Fruit fly (Drosophila melanogaster) whole organism, embryonic: ENCODE results near the gene CG43679.
A peak's percentile ranks its signal among the peaks of the same experiment; 100 is the strongest.

Experiments used
- Ada2b ChIP-seq: fragments of 200-800 bp; sonication (Bioruptor generic); IDR thresholded peaks from 2 replicates; pipeline ENCODE4 v1.3.6; 2022; ENCODE audit warnings: missing biosample characterization, missing genetic modification characterization
- Bteb2 ChIP-seq: fragments of 200-800 bp; sonication (Bioruptor generic); optimal IDR thresholded peaks from 2 replicates; lab custom pipeline; 2016; ENCODE audit warnings: missing biosample characterization, missing genetic modification characterization
- CG10462 ChIP-seq: fragments of 200-800 bp; sonication (Bioruptor generic); optimal IDR thresholded peaks from 2 replicates; lab custom pipeline; 2016; ENCODE audit warnings: missing biosample characterization, missing genetic modification characterization
- CG11695 ChIP-seq: fragments of 200-800 bp; sonication (Bioruptor generic); IDR thresholded peaks from 3 replicates; pipeline ENCODE4 v1.3.6; 2022; ENCODE audit warnings: missing biosample characterization, missing genetic modification characterization
- CG12769 ChIP-seq: fragments of 200-800 bp; sonication (Bioruptor generic); optimal IDR thresholded peaks from 2 replicates; lab custom pipeline; 2019; ENCODE audit warnings: missing biosample characterization, mild to moderate bottlenecking, missing genetic modification characterization, moderate library complexity
- CG12942 ChIP-seq: fragments of 200-800 bp; sonication (Bioruptor generic); optimal IDR thresholded peaks from 3 replicates; lab custom pipeline; 2016; ENCODE audit warnings: missing biosample characterization, missing genetic modification characterization
- CG14014 ChIP-seq: fragments of 200-800 bp; sonication (Bioruptor generic); IDR thresholded peaks from 2 replicates; pipeline ENCODE4 v1.3.6; 2022; ENCODE audit warnings: missing biosample characterization, missing genetic modification characterization
- CG1647 ChIP-seq: fragments of 200-800 bp; sonication (Bioruptor generic); optimal IDR thresholded peaks from 3 replicates; lab custom pipeline; 2016; ENCODE audit warnings: missing biosample characterization, missing genetic modification characterization
- CG1792 ChIP-seq: fragments of 200-800 bp; sonication (Bioruptor generic); optimal IDR thresholded peaks from 2 replicates; lab custom pipeline; 2016; ENCODE audit warnings: missing biosample characterization, missing genetic modification characterization
- CG1832 ChIP-seq: fragments of 200-800 bp; sonication (Bioruptor generic); optimal IDR thresholded peaks from 2 replicates; lab custom pipeline; 2017; ENCODE audit warnings: missing biosample characterization, mild to moderate bottlenecking, missing genetic modification characterization, inconsistent platforms
- CG2199 ChIP-seq: fragments of 200-800 bp; sonication (Bioruptor generic); IDR thresholded peaks from 3 replicates; pipeline ENCODE4 v1.3.6; 2022; ENCODE audit warnings: missing biosample characterization, missing genetic modification characterization
- CG2875 ChIP-seq: fragments of 200-800 bp; sonication (Bioruptor generic); optimal IDR thresholded peaks from 2 replicates; lab custom pipeline; 2017; ENCODE audit warnings: missing biosample characterization, mild to moderate bottlenecking, missing genetic modification characterization, missing genetic modification reagents
- CG34422 ChIP-seq: fragments of 200-800 bp; sonication (Bioruptor generic); IDR thresholded peaks from 3 replicates; pipeline ENCODE4 v1.3.6; 2022; ENCODE audit warnings: missing biosample characterization, missing genetic modification characterization
- CG3726 ChIP-seq: fragments of 200-800 bp; sonication (Bioruptor generic); IDR thresholded peaks from 3 replicates; pipeline ENCODE4, ENCODE4 v1.3.6; 2022; ENCODE audit warnings: missing biosample characterization, missing genetic modification characterization
- CG6654 ChIP-seq: fragments of 200-800 bp; sonication (Bioruptor generic); optimal IDR thresholded peaks from 2 replicates; lab custom pipeline; 2017; ENCODE audit warnings: missing biosample characterization, mild to moderate bottlenecking, missing genetic modification characterization
- CG6765 ChIP-seq: fragments of 200-800 bp; sonication (Bioruptor generic); optimal IDR thresholded peaks from 3 replicates; lab custom pipeline; 2017; ENCODE audit warnings: missing biosample characterization, mild to moderate bottlenecking, missing genetic modification characterization
- CG6791 ChIP-seq: fragments of 200-800 bp; sonication (Bioruptor generic); IDR thresholded peaks from 3 replicates; pipeline ENCODE4 v1.3.6; 2022; ENCODE audit warnings: missing biosample characterization, missing genetic modification characterization; ENCODE audit not compliant: partially characterized antibody
- CG6813 ChIP-seq: fragments of 200-800 bp; sonication (Bioruptor generic); optimal IDR thresholded peaks from 2 replicates; lab custom pipeline; 2017; ENCODE audit warnings: missing biosample characterization, missing genetic modification characterization, mild to moderate bottlenecking, moderate library complexity, missing genetic modification reagents
- CG8281 ChIP-seq: fragments of 200-800 bp; sonication (Bioruptor generic); optimal IDR thresholded peaks from 2 replicates; lab custom pipeline; 2018; ENCODE audit warnings: missing biosample characterization, mild to moderate bottlenecking, missing genetic modification characterization, moderate library complexity
- Camta ChIP-seq: fragments of 200-800 bp; sonication (Bioruptor generic); optimal IDR thresholded peaks from 2 replicates; lab custom pipeline; 2016; ENCODE audit warnings: missing biosample characterization, missing genetic modification characterization
- Dbx ChIP-seq: fragments of 200-800 bp; sonication (Bioruptor generic); IDR thresholded peaks from 3 replicates; pipeline ENCODE4 v1.3.6; 2022; ENCODE audit warnings: missing biosample characterization, missing genetic modification characterization
- HmgZ ChIP-seq: fragments of 200-800 bp; sonication (Bioruptor generic); optimal IDR thresholded peaks from 2 replicates; lab custom pipeline; 2018; ENCODE audit warnings: missing biosample characterization, mild to moderate bottlenecking, missing genetic modification characterization
- Hmr ChIP-seq: fragments of 200-800 bp; sonication (Bioruptor generic); optimal IDR thresholded peaks from 3 replicates; lab custom pipeline; 2017; ENCODE audit warnings: mild to moderate bottlenecking, missing biosample characterization, missing genetic modification reagents, missing genetic modification characterization
- Hr3 ChIP-seq: fragments of 200-800 bp; sonication (Bioruptor generic); optimal IDR thresholded peaks from 3 replicates; lab custom pipeline; 2016; ENCODE audit warnings: missing biosample characterization, missing genetic modification characterization
- Hr78 ChIP-seq, 2 experiments: fragments of 200-800 bp in 1 of 2; fragments of >200 bp in 1 of 2; sonication (Bioruptor generic) in 1 of 2; optimal IDR thresholded peaks; 2 replicates each; lab custom pipeline; 2017 to 2019; ENCODE audit warnings: missing biosample characterization in 2 of 2, missing genetic modification characterization in 2 of 2, mild to moderate bottlenecking in 1 of 2, moderate library complexity in 1 of 2
- Sry-δ ChIP-seq: fragments of 200-800 bp; sonication (Bioruptor generic); optimal IDR thresholded peaks from 2 replicates; lab custom pipeline; 2016; ENCODE audit warnings: missing biosample characterization, missing genetic modification characterization
- Trl ChIP-seq, 3 experiments: fragments of >200 bp in 2 of 3; fragments of 200-800 bp in 1 of 3; sonication (Bioruptor generic) in 1 of 3; optimal IDR thresholded peaks; 2 replicates in 1 of 3; 3 replicates in 2 of 3; lab custom pipeline; 2016 to 2017; ENCODE audit warnings: missing biosample characterization in 1 of 3, missing genetic modification characterization in 1 of 3
- ac ChIP-seq: fragments of 200-800 bp; sonication (Bioruptor generic); optimal IDR thresholded peaks from 3 replicates; lab custom pipeline; 2017; ENCODE audit warnings: missing biosample characterization, mild to moderate bottlenecking, missing genetic modification characterization
- al ChIP-seq: fragments of 200-800 bp; sonication (Bioruptor generic); IDR thresholded peaks from 2 replicates; pipeline ENCODE4 v1.3.6; 2022; ENCODE audit warnings: missing biosample characterization, missing genetic modification characterization
- ase ChIP-seq: fragments of 200-800 bp; sonication (Bioruptor generic); IDR thresholded peaks from 3 replicates; pipeline ENCODE4 v1.3.6; 2022; ENCODE audit warnings: missing biosample characterization, missing genetic modification characterization
- bcd ChIP-seq: fragments of 200-800 bp; sonication (Bioruptor generic); optimal IDR thresholded peaks from 2 replicates; lab custom pipeline; 2017; ENCODE audit warnings: missing biosample characterization, mild to moderate bottlenecking, missing genetic modification characterization
- br ChIP-seq: fragments of >200 bp; optimal IDR thresholded peaks from 2 replicates; lab custom pipeline; 2017
- cg ChIP-seq: fragments of 200-800 bp; sonication (Bioruptor generic); optimal IDR thresholded peaks from 3 replicates; lab custom pipeline; 2019; ENCODE audit warnings: missing biosample characterization, mild to moderate bottlenecking, missing genetic modification characterization, moderate library complexity
- croc ChIP-seq: fragments of 200-800 bp; sonication (Bioruptor generic); conservative IDR thresholded peaks from 3 replicates; pipeline ENCODE4 v1.3.6; 2022; ENCODE audit warnings: missing biosample characterization, missing genetic modification characterization
- crol ChIP-seq: fragments of 200-800 bp; sonication (Bioruptor generic); IDR thresholded peaks from 2 replicates; pipeline ENCODE4 v1.3.6; 2022; ENCODE audit warnings: missing biosample characterization, missing genetic modification characterization
- dan ChIP-seq: fragments of 200-800 bp; sonication (Bioruptor generic); IDR thresholded peaks from 2 replicates; pipeline ENCODE4 v1.3.6; 2022; ENCODE audit warnings: missing biosample characterization, missing genetic modification characterization
- dm ChIP-seq: fragments of 200-800 bp; sonication (Bioruptor generic); optimal IDR thresholded peaks from 3 replicates; lab custom pipeline; 2016; ENCODE audit warnings: missing biosample characterization, missing genetic modification characterization
- exex ChIP-seq: fragments of 200-800 bp; sonication (Bioruptor generic); optimal IDR thresholded peaks from 4 replicates; lab custom pipeline; 2018; ENCODE audit warnings: missing biosample characterization, mild to moderate bottlenecking, missing genetic modification characterization, moderate library complexity
- inv ChIP-seq: fragments of 200-800 bp; sonication (Bioruptor generic); IDR thresholded peaks from 2 replicates; pipeline ENCODE4 v1.3.6; 2022; ENCODE audit warnings: missing biosample characterization, missing genetic modification characterization; ENCODE audit not compliant: partially characterized antibody
- kay ChIP-seq: fragments of 200-800 bp; sonication (Bioruptor generic); optimal IDR thresholded peaks from 2 replicates; lab custom pipeline; 2016; ENCODE audit warnings: missing biosample characterization, missing genetic modification characterization
- mld ChIP-seq: fragments of 200-800 bp; sonication (Bioruptor generic); IDR thresholded peaks from 3 replicates; pipeline ENCODE4 v1.3.6; 2022; ENCODE audit warnings: missing biosample characterization, missing genetic modification characterization; ENCODE audit not compliant: partially characterized antibody
- nom ChIP-seq: fragments of 200-800 bp; sonication (Bioruptor generic); optimal IDR thresholded peaks from 2 replicates; lab custom pipeline; 2017; ENCODE audit warnings: missing biosample characterization, missing genetic modification characterization, mild to moderate bottlenecking, moderate library complexity, missing genetic modification reagents
- pnt ChIP-seq: fragments of 200-800 bp; sonication (Bioruptor generic); optimal IDR thresholded peaks from 3 replicates; lab custom pipeline; 2016; ENCODE audit warnings: missing biosample characterization, missing genetic modification characterization
- pum ChIP-seq: fragments of 200-800 bp; sonication (Bioruptor generic); optimal IDR thresholded peaks from 2 replicates; lab custom pipeline; 2016; ENCODE audit warnings: missing biosample characterization, missing genetic modification characterization
- ro ChIP-seq: fragments of 200-800 bp; sonication (Bioruptor generic); IDR thresholded peaks from 2 replicates; pipeline ENCODE4 v1.3.6; 2022; ENCODE audit warnings: missing biosample characterization, missing genetic modification characterization
- sim ChIP-seq: fragments of 200-800 bp; sonication (Bioruptor generic); IDR thresholded peaks from 2 replicates; pipeline ENCODE4 v1.3.6; 2022; ENCODE audit warnings: missing biosample characterization, missing genetic modification characterization
- tgo ChIP-seq: fragments of 200-800 bp; sonication (Bioruptor generic); IDR thresholded peaks from 3 replicates; pipeline ENCODE4 v1.3.6; 2022; ENCODE audit warnings: missing biosample characterization, missing genetic modification characterization
- tin ChIP-seq: fragments of 200-800 bp; sonication (Bioruptor generic); optimal IDR thresholded peaks from 3 replicates; lab custom pipeline; 2016; ENCODE audit warnings: missing biosample characterization, missing genetic modification characterization
- tup ChIP-seq: fragments of 200-800 bp; sonication (Bioruptor generic); optimal IDR thresholded peaks from 2 replicates; lab custom pipeline; 2016; ENCODE audit warnings: missing biosample characterization, mild to moderate bottlenecking, missing genetic modification characterization, moderate library complexity
- unpg ChIP-seq: fragments of 200-800 bp; sonication (Bioruptor generic); optimal IDR thresholded peaks from 3 replicates; lab custom pipeline; 2018; ENCODE audit warnings: missing biosample characterization, mild to moderate bottlenecking, missing genetic modification characterization, moderate library complexity
- zf30C ChIP-seq: fragments of 200-800 bp; sonication (Bioruptor generic); optimal IDR thresholded peaks from 3 replicates; lab custom pipeline; 2018; ENCODE audit warnings: missing biosample characterization, mild to moderate bottlenecking, missing genetic modification characterization

CG43679 gene

DNA sequence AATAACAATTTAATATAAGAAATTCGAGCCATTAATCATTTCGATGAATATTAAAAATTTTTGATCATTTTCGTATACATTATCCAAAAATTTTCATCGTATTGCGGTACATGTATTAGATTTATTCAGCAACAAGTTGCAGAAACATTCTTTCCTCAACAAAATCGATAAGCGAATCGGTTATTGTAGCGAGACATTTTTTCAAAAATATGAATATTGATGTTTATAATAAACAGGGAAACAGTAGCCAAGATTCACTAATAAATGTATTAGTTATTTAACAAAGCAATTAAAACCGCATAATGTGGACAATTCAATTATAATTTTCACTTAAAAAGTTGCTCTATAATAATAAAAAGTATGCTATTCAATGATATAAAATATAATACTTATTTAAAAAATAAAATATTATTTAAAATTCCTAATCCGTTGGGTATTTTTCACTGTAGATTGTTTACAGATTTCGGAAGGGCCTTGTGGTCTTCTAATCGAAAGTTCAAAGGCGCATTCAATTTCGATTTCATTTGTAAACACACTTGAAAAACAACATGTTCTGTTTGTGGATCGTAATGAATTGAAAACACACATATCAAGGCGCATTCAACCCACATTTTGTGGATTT is 38.0 kb upstream of the CG43679 start (continued):
- TF ChIP-seq Trl (optimal IDR thresholded peaks at IDR 0.05; lab: Kevin White, UChicago) (no peak), Trl (GFP tag; optimal IDR thresholded peaks at IDR 0.05; lab: Kevin White, UChicago) (no peak), bcd (GFP tag; lab: Kevin White, UChicago) (no peak), CG8281 (tag; lab: Kevin White, UChicago) (no peak), CG2199 (GFP tag; lab: Robert Waterston, UW) (no peak), sim (no peak), CG11695 (GFP tag; lab: Robert Waterston, UW) (no peak; the same call in 2 of the 3 replicates), dm (GFP tag; lab: Kevin White, UChicago) (no peak), br (lab: Kevin White, UChicago) (no peak), pum (no peak), tin (GFP tag; lab: Kevin White, UChicago) (no peak), exex (tag; lab: Kevin White, UChicago) (no peak), pnt (no peak), CG12769 (tag; lab: Kevin White, UChicago) (no peak), CG6813 (GFP tag; lab: Kevin White, UChicago) (no peak), Bteb2 (GFP tag; lab: Kevin White, UChicago) (no peak), nom (no peak), kay (GFP tag; lab: Kevin White, UChicago) (no peak), inv (no peak), CG1832 (no peak), CG1647 (no peak), ase (GFP tag; lab: Robert Waterston, UW) (no peak), CG10462 (GFP tag; lab: Kevin White, UChicago) (no peak), CG34422 (GFP tag; lab: Robert Waterston, UW) (no peak), ro (no peak), CG3726 (GFP tag; lab: Robert Waterston, UW) (no peak), Hmr (GFP tag; lab: Kevin White, UChicago) (no peak), CG1792 (GFP tag; lab: Kevin White, UChicago) (no peak), tup (GFP tag; lab: Kevin White, UChicago) (no peak), crol (no peak), CG2875 (no peak), HmgZ (tag; lab: Kevin White, UChicago) (no peak), al (GFP tag; lab: Robert Waterston, UW) (no peak), Camta (GFP tag; lab: Kevin White, UChicago) (no peak), Dbx (GFP tag; lab: Robert Waterston, UW) (no peak), zf30C (GFP tag; lab: Kevin White, UChicago) (no peak), Ada2b (GFP tag; lab: Robert Waterston, UW) (no peak), cg (GFP tag; lab: Kevin White, UChicago) (no peak), Hr78 (GFP tag; optimal IDR thresholded peaks at IDR 0.05; lab: Kevin White, UChicago) (peak in 1 of 2 experiments; percentile 33), mld (GFP tag; lab: Robert Waterston, UW) (no peak), CG6654 (GFP tag; lab: Kevin White, UChicago) (no peak), unpg (peak; percentile 40), tgo (GFP tag; lab: Robert Waterston, UW) (no peak), CG6765 (GFP tag; lab: Kevin White, UChicago) (no peak), ac (GFP tag; lab: Kevin White, UChicago) (no peak), CG14014 (GFP tag; lab: Robert Waterston, UW) (no peak), Sry-δ (GFP tag; lab: Kevin White, UChicago) (no peak), croc (no peak), CG6791 (GFP tag; lab: Robert Waterston, UW) (no peak), CG12942 (GFP tag; lab: Kevin White, UChicago) (no peak), dan (GFP tag; lab: Robert Waterston, UW) (no peak), Hr3 (GFP tag; lab: Kevin White, UChicago) (no peak)
